Fruit fly (Drosophila melanogaster): Measurements from ENCODE around the gene CG42266.

dm6 chr2L:16320428-16320827 lies 19.7 kb downstream of the CG42266 start:
- TF ChIP-seq h (GFP tag; optimal IDR thresholded peaks at IDR 0.05) (no peak), pan (optimal IDR thresholded peaks at IDR 0.05) (no peak)
